Worm (Caenorhabditis elegans): ENCODE measurements around the gene B0454.5.
"Not testable (repeated sequence)": the region's sequence is repeated elsewhere in the genome, so short reads cannot be mapped to it uniquely, and the experiment has no call there.

- not testable (repeated sequence) for TF ChIP-seq tbx-37 (GFP tag; conservative IDR thresholded peaks at IDR 0.05); ama-1 (optimal IDR thresholded peaks at IDR 0.05); sea-1 (GFP tag; conservative IDR thresholded peaks at IDR 0.05); hmbx-1 (tag; optimal IDR thresholded peaks at IDR 0.05); flt-1 (GFP tag; IDR thresholded peaks at IDR 0.05)
- TF ChIP-seq ceh-36 (tag; optimal IDR thresholded peaks at IDR 0.05): peak; percentile 39
Measured at ce11 chrII:2989076-2989475, 49.6 kb upstream of the B0454.5 start.

Measured in whole organism, early embryonic.